Fruit fly (Drosophila melanogaster) whole organism, embryonic: ENCODE results near the gene Prp5.

Source experiments
- Antp ChIP-seq: fragments of 200-800 bp; sonication (Bioruptor generic); optimal IDR thresholded peaks from 3 replicates; lab custom pipeline; 2016; ENCODE audit warnings: missing biosample characterization, missing genetic modification characterization
- Asciz ChIP-seq: fragments of 200-800 bp; sonication (Bioruptor generic); optimal IDR thresholded peaks from 2 replicates; lab custom pipeline; 2017; ENCODE audit warnings: missing biosample characterization, mild to moderate bottlenecking, missing genetic modification characterization, missing genetic modification reagents
- CG10147 ChIP-seq: fragments of 200-800 bp; sonication (Bioruptor generic); optimal IDR thresholded peaks from 2 replicates; lab custom pipeline; 2019; ENCODE audit warnings: missing biosample characterization, mild to moderate bottlenecking, missing genetic modification characterization, moderate library complexity
- CG10366 ChIP-seq: fragments of 200-800 bp; sonication (Bioruptor generic); IDR thresholded peaks from 2 replicates; pipeline ENCODE4 v1.3.6; 2022; ENCODE audit warnings: missing biosample characterization, missing genetic modification characterization
- CG11504 ChIP-seq: fragments of 200-800 bp; sonication (Bioruptor generic); optimal IDR thresholded peaks from 3 replicates; lab custom pipeline; 2019; ENCODE audit warnings: missing biosample characterization, mild to moderate bottlenecking, missing genetic modification characterization, moderate library complexity
- CG15011 ChIP-seq: fragments of 200-800 bp; sonication (Bioruptor generic); optimal IDR thresholded peaks from 3 replicates; lab custom pipeline; 2018; ENCODE audit warnings: missing biosample characterization, mild to moderate bottlenecking, missing genetic modification characterization
- CG15601 ChIP-seq: fragments of 200-800 bp; sonication (Bioruptor generic); optimal IDR thresholded peaks from 3 replicates; lab custom pipeline; 2019; ENCODE audit warnings: missing biosample characterization, mild to moderate bottlenecking, missing genetic modification characterization, moderate library complexity
- CG17802 ChIP-seq: fragments of 200-800 bp; sonication (Bioruptor generic); optimal IDR thresholded peaks from 2 replicates; lab custom pipeline; 2018; ENCODE audit warnings: missing biosample characterization, mild to moderate bottlenecking, missing genetic modification characterization, moderate library complexity
- CG18011 ChIP-seq: fragments of 200-800 bp; sonication (Bioruptor generic); optimal IDR thresholded peaks from 2 replicates; lab custom pipeline; 2017; ENCODE audit warnings: missing biosample characterization, missing genetic modification characterization, mild to moderate bottlenecking, moderate library complexity, missing genotype
- CG31441 ChIP-seq: fragments of 200-800 bp; sonication (Bioruptor generic); IDR thresholded peaks from 2 replicates; pipeline ENCODE4 v1.3.6; 2022; ENCODE audit warnings: missing biosample characterization, missing genetic modification characterization
- CG3847 ChIP-seq: fragments of 200-800 bp; sonication (Bioruptor generic); IDR thresholded peaks from 2 replicates; pipeline ENCODE4 v1.3.6; 2022; ENCODE audit warnings: missing biosample characterization, missing genetic modification characterization
- CG4707 ChIP-seq: fragments of 200-800 bp; sonication (Bioruptor generic); optimal IDR thresholded peaks from 2 replicates; lab custom pipeline; 2018; ENCODE audit warnings: missing biosample characterization, mild to moderate bottlenecking, missing genetic modification characterization, moderate library complexity
- CG4854 ChIP-seq: fragments of 200-800 bp; sonication (Bioruptor generic); optimal IDR thresholded peaks from 2 replicates; lab custom pipeline; 2016; ENCODE audit warnings: missing biosample characterization, missing genetic modification characterization, inconsistent platforms
- CG5953 ChIP-seq: fragments of 200-800 bp; sonication (Bioruptor generic); IDR thresholded peaks from 2 replicates; pipeline ENCODE4 v1.3.6; 2022; ENCODE audit warnings: missing biosample characterization, missing genetic modification characterization
- CG7556 ChIP-seq: fragments of 200-800 bp; sonication (Bioruptor generic); optimal IDR thresholded peaks from 2 replicates; lab custom pipeline; 2017; ENCODE audit warnings: missing biosample characterization, mild to moderate bottlenecking, missing genetic modification characterization
- CG8281 ChIP-seq: fragments of 200-800 bp; sonication (Bioruptor generic); optimal IDR thresholded peaks from 2 replicates; lab custom pipeline; 2018; ENCODE audit warnings: missing biosample characterization, mild to moderate bottlenecking, missing genetic modification characterization, moderate library complexity
- Dp ChIP-seq: fragments of 200-800 bp; sonication (Bioruptor generic); optimal IDR thresholded peaks from 2 replicates; lab custom pipeline; 2018; ENCODE audit warnings: missing biosample characterization, mild to moderate bottlenecking, missing genetic modification characterization, moderate library complexity
- Eip74EF ChIP-seq, 2 experiments: fragments of 200-800 bp in 1 of 2; fragments of >200 bp in 1 of 2; sonication (Bioruptor generic) in 1 of 2; optimal IDR thresholded peaks; 2 replicates each; lab custom pipeline; 2017 to 2019; ENCODE audit warnings: missing biosample characterization in 2 of 2, missing genetic modification characterization in 2 of 2, mild to moderate bottlenecking in 1 of 2, moderate library complexity in 1 of 2
- Hey ChIP-seq: fragments of 200-800 bp; sonication (Bioruptor generic); optimal IDR thresholded peaks from 3 replicates; lab custom pipeline; 2018; ENCODE audit warnings: missing biosample characterization, mild to moderate bottlenecking, missing genetic modification characterization
- Kr ChIP-seq: fragments of 200-800 bp; sonication (Bioruptor generic); optimal IDR thresholded peaks from 2 replicates; lab custom pipeline; 2017; ENCODE audit warnings: missing biosample characterization, mild to moderate bottlenecking, missing genetic modification characterization
- Lhr ChIP-seq: fragments of 200-800 bp; sonication (Bioruptor generic); optimal IDR thresholded peaks from 3 replicates; lab custom pipeline; 2017; ENCODE audit warnings: mild to moderate bottlenecking, missing biosample characterization, missing genetic modification reagents, missing genetic modification characterization
- Lpt ChIP-seq: fragments of >200 bp; optimal IDR thresholded peaks from 2 replicates; lab custom pipeline; 2018; ENCODE audit warnings: missing biosample characterization, missing genetic modification characterization
- Neu2 ChIP-seq: fragments of 200-800 bp; sonication (Bioruptor generic); optimal IDR thresholded peaks from 3 replicates; lab custom pipeline; 2016; ENCODE audit warnings: missing biosample characterization, missing genetic modification characterization, borderline replicate concordance
- Pdp1 ChIP-seq, 2 experiments: fragments of 200-800 bp; sonication (Bioruptor generic); optimal IDR thresholded peaks; 3 replicates each; lab custom pipeline; 2016; ENCODE audit warnings: missing biosample characterization in 2 of 2, missing genetic modification characterization in 2 of 2, mild to moderate bottlenecking in 1 of 2, moderate library complexity in 1 of 2
- Ptx1 ChIP-seq: fragments of 200-800 bp; sonication (Bioruptor generic); IDR thresholded peaks from 2 replicates; pipeline ENCODE4 v1.3.6; 2022; ENCODE audit warnings: missing biosample characterization, missing genetic modification characterization
- Sox102F ChIP-seq: fragments of 200-800 bp; sonication (Bioruptor generic); optimal IDR thresholded peaks from 2 replicates; lab custom pipeline; 2018; ENCODE audit warnings: missing biosample characterization, mild to moderate bottlenecking, missing genetic modification characterization, moderate library complexity
- Sry-β ChIP-seq: fragments of 200-800 bp; sonication (Bioruptor generic); optimal IDR thresholded peaks from 2 replicates; lab custom pipeline; 2018; ENCODE audit warnings: missing biosample characterization, mild to moderate bottlenecking, missing genetic modification characterization, moderate library complexity
- Sry-δ ChIP-seq: fragments of 200-800 bp; sonication (Bioruptor generic); optimal IDR thresholded peaks from 2 replicates; lab custom pipeline; 2016; ENCODE audit warnings: missing biosample characterization, missing genetic modification characterization
- Trl ChIP-seq, 3 experiments: fragments of >200 bp in 2 of 3; fragments of 200-800 bp in 1 of 3; sonication (Bioruptor generic) in 1 of 3; optimal IDR thresholded peaks; 2 replicates in 1 of 3; 3 replicates in 2 of 3; lab custom pipeline; 2016 to 2017; ENCODE audit warnings: missing biosample characterization in 1 of 3, missing genetic modification characterization in 1 of 3
- Vsx1 ChIP-seq: fragments of 200-800 bp; sonication (Bioruptor generic); optimal IDR thresholded peaks from 2 replicates; lab custom pipeline; 2017; ENCODE audit warnings: missing biosample characterization, mild to moderate bottlenecking, missing genetic modification characterization, missing genetic modification reagents
- ap ChIP-seq: fragments of 200-800 bp; sonication (Bioruptor generic); IDR thresholded peaks from 2 replicates; pipeline ENCODE4 v1.3.6; 2022; ENCODE audit warnings: missing biosample characterization, missing genetic modification characterization
- bowl ChIP-seq: fragments of 200-800 bp; sonication (Bioruptor generic); IDR thresholded peaks from 2 replicates; pipeline ENCODE4 v1.3.6; 2022; ENCODE audit warnings: missing biosample characterization, missing genetic modification characterization
- br ChIP-seq: fragments of >200 bp; optimal IDR thresholded peaks from 2 replicates; lab custom pipeline; 2017
- cg ChIP-seq: fragments of 200-800 bp; sonication (Bioruptor generic); optimal IDR thresholded peaks from 3 replicates; lab custom pipeline; 2019; ENCODE audit warnings: missing biosample characterization, mild to moderate bottlenecking, missing genetic modification characterization, moderate library complexity
- crol ChIP-seq: fragments of 200-800 bp; sonication (Bioruptor generic); IDR thresholded peaks from 2 replicates; pipeline ENCODE4 v1.3.6; 2022; ENCODE audit warnings: missing biosample characterization, missing genetic modification characterization
- dan ChIP-seq: fragments of 200-800 bp; sonication (Bioruptor generic); IDR thresholded peaks from 2 replicates; pipeline ENCODE4 v1.3.6; 2022; ENCODE audit warnings: missing biosample characterization, missing genetic modification characterization
- esg ChIP-seq: fragments of 200-800 bp; sonication (Bioruptor generic); conservative IDR thresholded peaks from 2 replicates; pipeline ENCODE4 v1.3.6; 2022; ENCODE audit warnings: missing biosample characterization, missing genetic modification characterization
- hkb ChIP-seq, 2 experiments: fragments of 200-800 bp in 1 of 2; fragments of >200 bp in 1 of 2; sonication (Bioruptor generic) in 1 of 2; IDR thresholded peaks in 1 of 2; optimal IDR thresholded peaks in 1 of 2; 2 replicates each; pipeline versions ENCODE4 v1.3.6 to Lab custom; 2017 to 2022; ENCODE audit warnings: missing biosample characterization in 1 of 2, missing genetic modification characterization in 1 of 2
- jing ChIP-seq: fragments of 200-800 bp; sonication (Bioruptor generic); optimal IDR thresholded peaks from 2 replicates; lab custom pipeline; 2018; ENCODE audit warnings: missing biosample characterization, mild to moderate bottlenecking, missing genetic modification characterization
- nmo ChIP-seq: fragments of 200-800 bp; sonication (Bioruptor generic); optimal IDR thresholded peaks from 2 replicates; lab custom pipeline; 2018; ENCODE audit warnings: missing biosample characterization, mild to moderate bottlenecking, missing genetic modification characterization, moderate library complexity
- odd ChIP-seq: fragments of 200-800 bp; sonication (Bioruptor generic); optimal IDR thresholded peaks from 2 replicates; lab custom pipeline; 2017; ENCODE audit warnings: missing biosample characterization, mild to moderate bottlenecking, missing genetic modification characterization
- org-1 ChIP-seq: fragments of 200-800 bp; sonication (Bioruptor generic); optimal IDR thresholded peaks from 2 replicates; lab custom pipeline; 2017; ENCODE audit warnings: missing biosample characterization, missing genetic modification characterization
- pho ChIP-seq: fragments of 200-800 bp; sonication (Bioruptor generic); optimal IDR thresholded peaks from 2 replicates; lab custom pipeline; 2016; ENCODE audit warnings: missing biosample characterization, missing genetic modification characterization
- ranshi ChIP-seq: fragments of 200-800 bp; sonication (Bioruptor generic); IDR thresholded peaks from 2 replicates; pipeline ENCODE4 v1.3.6; 2022; ENCODE audit warnings: missing biosample characterization, missing genetic modification characterization
- rib ChIP-seq: fragments of 200-800 bp; sonication (Bioruptor generic); IDR thresholded peaks from 2 replicates; pipeline ENCODE4 v1.3.6; 2022; ENCODE audit warnings: missing biosample characterization, missing genetic modification characterization
- wek ChIP-seq: fragments of 200-800 bp; sonication (Bioruptor generic); optimal IDR thresholded peaks from 3 replicates; lab custom pipeline; 2018; ENCODE audit warnings: missing biosample characterization, mild to moderate bottlenecking, missing genetic modification characterization, moderate library complexity
- zfh2 ChIP-seq: fragments of 200-800 bp; sonication (Bioruptor generic); optimal IDR thresholded peaks from 2 replicates; lab custom pipeline; 2016; ENCODE audit warnings: missing biosample characterization, missing genetic modification characterization

Prp5 gene

dm6 chrX:15296969-15297816 lies 47.8 kb upstream of the Prp5 start, which contains the start of gene gce (continued):
- TF ChIP-seq CG7556 (GFP tag; lab: Kevin White, UChicago) (peak; percentile 86), bowl (GFP tag; lab: Robert Waterston, UW) (no peak), jing (GFP tag; lab: Kevin White, UChicago) (no peak), zfh2 (GFP tag; lab: Kevin White, UChicago) (no peak), Neu2 (GFP tag; lab: Kevin White, UChicago) (no peak), CG31441 (GFP tag; lab: Robert Waterston, UW) (peak; percentile 71), Antp (GFP tag; lab: Kevin White, UChicago) (no peak), CG4854 (GFP tag; lab: Kevin White, UChicago) (no peak), dan (GFP tag; lab: Robert Waterston, UW) (no peak), Dp (GFP tag; lab: Kevin White, UChicago) (no peak), CG17802 (no peak), CG18011 (GFP tag; lab: Kevin White, UChicago) (no peak), esg (GFP tag; lab: Robert Waterston, UW) (no peak), odd (GFP tag; lab: Kevin White, UChicago) (peak; percentile 64), cg (GFP tag; lab: Kevin White, UChicago) (no peak), CG3847 (GFP tag; lab: Robert Waterston, UW) (0 out of 2 replicates have a peak, but pooled peaks have one; percentile 10), ranshi (GFP tag; lab: Robert Waterston, UW) (no peak), Hey (tag; lab: Kevin White, UChicago) (no peak), hkb (optimal IDR thresholded peaks at IDR 0.05; lab: Kevin White, UChicago) (no peak), hkb (GFP tag; IDR thresholded peaks at IDR 0.05; lab: Robert Waterston, UW) (no peak), Pdp1 (GFP tag; optimal IDR thresholded peaks at IDR 0.05; lab: Kevin White, UChicago) (peak in 1 of 2 experiments; percentile 52), CG4707 (GFP tag; lab: Kevin White, UChicago) (no peak), Sry-β (GFP tag; lab: Kevin White, UChicago) (no peak), CG15011 (peak; percentile 34), nmo (GFP tag; lab: Kevin White, UChicago) (peak; percentile 64), CG11504 (tag; lab: Kevin White, UChicago) (peak; percentile 79), pho (GFP tag; lab: Kevin White, UChicago) (no peak), br (lab: Kevin White, UChicago) (no peak), Lpt (GFP tag; lab: Kevin White, UChicago) (no peak), Trl (optimal IDR thresholded peaks at IDR 0.05; lab: Kevin White, UChicago) (peak in 1 of 2 experiments; percentile 13), Trl (GFP tag; optimal IDR thresholded peaks at IDR 0.05; lab: Kevin White, UChicago) (no peak), Vsx1 (peak; percentile 8), Asciz (GFP tag; lab: Kevin White, UChicago) (peak; percentile 21), Kr (GFP tag; lab: Kevin White, UChicago) (no peak), wek (GFP tag; lab: Kevin White, UChicago) (no peak), Sry-δ (no peak), rib (GFP tag; lab: Robert Waterston, UW) (no peak), Eip74EF (GFP tag; optimal IDR thresholded peaks at IDR 0.05; lab: Kevin White, UChicago) (peak in 1 of 2 experiments; percentile 67), Lhr (GFP tag; lab: Kevin White, UChicago) (no peak), ap (no peak), CG8281 (tag; lab: Kevin White, UChicago) (peak; percentile 18), Ptx1 (GFP tag; lab: Robert Waterston, UW) (peak; percentile 37; the same call in 1 of the 2 replicates), crol (peak; percentile 68), org-1 (GFP tag; lab: Kevin White, UChicago) (peak; percentile 47), Sox102F (GFP tag; lab: Kevin White, UChicago) (peak; percentile 53), CG15601 (tag; lab: Kevin White, UChicago) (no peak), CG10366 (GFP tag; lab: Robert Waterston, UW) (no peak; the same call in 1 of the 2 replicates), CG10147 (GFP tag; lab: Kevin White, UChicago) (peak; percentile 40), CG5953 (GFP tag; lab: Robert Waterston, UW) (peak; percentile 8; the same call in 1 of the 2 replicates)
